Fruit fly (Drosophila melanogaster) whole organism, pupa: ENCODE measurements around the gene CG33107.

Source experiments
- CG10348 ChIP-seq: fragments of 200-800 bp; sonication (Bioruptor generic); IDR thresholded peaks from 2 replicates; pipeline ENCODE4 v1.3.6; 2022; ENCODE audit warnings: missing biosample characterization, missing genetic modification characterization
- CG12605 ChIP-seq: fragments of 200-800 bp; sonication (Bioruptor generic); IDR thresholded peaks from 2 replicates; pipeline ENCODE4 v1.3.6; 2022; ENCODE audit warnings: missing biosample characterization, missing genetic modification characterization
- CG32121 ChIP-seq: fragments of 200-800 bp; sonication (Bioruptor generic); IDR thresholded peaks from 2 replicates; pipeline ENCODE4 v1.3.6; 2022; ENCODE audit warnings: missing biosample characterization, missing genetic modification characterization
- CG9948 ChIP-seq: fragments of 200-800 bp; sonication (Bioruptor generic); optimal IDR thresholded peaks from 2 replicates; lab custom pipeline; 2018; ENCODE audit warnings: missing biosample characterization, mild to moderate bottlenecking, missing genetic modification characterization, moderate library complexity
- Pif1B ChIP-seq: fragments of 200-800 bp; sonication (Bioruptor generic); optimal IDR thresholded peaks from 3 replicates; lab custom pipeline; 2016; ENCODE audit warnings: missing biosample characterization, missing genetic modification characterization
- fd96Ca ChIP-seq: fragments of 200-800 bp; sonication (Bioruptor generic); IDR thresholded peaks from 3 replicates; pipeline ENCODE4 v1.3.6; 2022; ENCODE audit warnings: missing biosample characterization, missing genetic modification characterization

dm6 chr3R:22597344-22597954 lies 12.9 kb upstream of the CG33107 start:
- TF ChIP-seq CG10348 (GFP tag; lab: Robert Waterston, UW) (peak; percentile 51), fd96Ca (GFP tag; lab: Robert Waterston, UW) (peak; percentile 79), CG9948 (tag; lab: Kevin White, UChicago) (no peak), CG12605 (GFP tag; lab: Robert Waterston, UW) (peak; percentile 86), CG32121 (GFP tag; lab: Robert Waterston, UW) (peak; percentile 88), Pif1B (no peak)
